Worm (Caenorhabditis elegans) whole organism, L4 larva: ENCODE results near the gene ccep-97.

Experiments
- nhr-28 ChIP-seq: fragments of 150-350 bp; optimal IDR thresholded peaks from 2 replicates; lab custom pipeline; 2014; ENCODE audit warnings: missing biosample characterization, missing genetic modification characterization
- unc-130 ChIP-seq: sonication (generic microtip); optimal IDR thresholded peaks from 2 replicates; lab custom pipeline; 2016; ENCODE audit warnings: missing genetic modification reagents, missing genetic modification characterization, missing compliant biosample characterization

ce11 chrV:4788823-4789222, 29.6 kb downstream of the ccep-97 start, which contains the start of gene R02F11.10:
- no peak for TF ChIP-seq unc-130 (GFP tag; lab: Kevin White, UChicago)
- TF ChIP-seq nhr-28: no peak
